Worm (Caenorhabditis elegans): ENCODE measurements around the gene T23G7.3.

- TF ChIP-seq zip-8 (tag; optimal IDR thresholded peaks at IDR 0.05) (no peak), cnd-1 (tag; optimal IDR thresholded peaks at IDR 0.05) (no peak), nhr-237 (tag; optimal IDR thresholded peaks at IDR 0.05) (no peak), hlh-1 (tag; optimal IDR thresholded peaks at IDR 0.05) (no peak), ceh-43 (GFP tag; optimal IDR thresholded peaks at IDR 0.05) (no peak), lsy-2 (tag; optimal IDR thresholded peaks at IDR 0.05) (no peak), lin-32 (GFP tag; optimal IDR thresholded peaks at IDR 0.05) (no peak), pha-4 (tag; optimal IDR thresholded peaks at IDR 0.05) (no peak), nhr-2 (tag; optimal IDR thresholded peaks at IDR 0.05) (no peak), nhr-12 (tag; optimal IDR thresholded peaks at IDR 0.05) (no peak), snpc-4 (tag; optimal IDR thresholded peaks at IDR 0.05) (no peak)
These were observed 43.3 kb downstream of the T23G7.3 start for ce11 chrII:9124353-9124752.

All from whole organism, mixed stage, embryonic.